Worm (Caenorhabditis elegans): ENCODE data around the gene B0218.7.

The B0218.7 gene

ce11 chrIV:8157161-8157560, 8.7 kb downstream of the B0218.7 start, which contains the start of gene B0218.5:
Gene B0218.5 (minus strand): TSS chrIV:8157261.
- TF ChIP-seq med-1 (GFP tag; optimal IDR thresholded peaks at IDR 0.05; ENCODE audit: insufficient read depth), result no peak
- no peak for TF ChIP-seq tab-1 (GFP tag; IDR thresholded peaks at IDR 0.05)
- no peak for TF ChIP-seq cog-1 (tag; optimal IDR thresholded peaks at IDR 0.05)
- TF ChIP-seq flt-1 (GFP tag; IDR thresholded peaks at IDR 0.05), result no peak
- no peak for TF ChIP-seq ztf-23 (GFP tag; IDR thresholded peaks at IDR 0.05)
- no peak for TF ChIP-seq ztf-29 (GFP tag; IDR thresholded peaks at IDR 0.05)
- no peak for TF ChIP-seq klf-2 (GFP tag; conservative IDR thresholded peaks at IDR 0.05)
- no peak for TF ChIP-seq T22C8.4 (GFP tag; IDR thresholded peaks at IDR 0.05)
- no peak for TF ChIP-seq ref-1 (GFP tag; conservative IDR thresholded peaks at IDR 0.05)

DNA sequence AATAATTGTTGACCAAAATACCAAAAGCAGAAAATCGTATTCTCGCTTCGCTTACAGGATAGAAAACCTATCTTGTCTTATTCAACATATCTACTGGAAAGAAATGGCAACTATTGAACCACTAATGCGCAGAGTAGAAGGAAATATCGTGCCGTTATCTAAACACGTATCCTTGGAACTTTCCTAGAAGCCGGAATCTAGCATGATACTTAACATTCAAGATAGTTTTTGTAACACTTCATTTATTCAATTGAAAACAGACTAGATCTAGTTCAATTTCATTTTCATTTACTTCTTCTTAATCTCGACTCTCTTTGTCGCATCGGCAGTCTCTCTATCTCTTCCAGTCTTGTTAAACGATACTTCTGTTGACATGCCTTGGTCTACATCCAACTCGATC, 10.9 kb downstream of the B0218.7 start:
- TF ChIP-seq tab-1 (GFP tag; IDR thresholded peaks at IDR 0.05) (no peak), cog-1 (tag; optimal IDR thresholded peaks at IDR 0.05) (no peak), klf-2 (GFP tag; conservative IDR thresholded peaks at IDR 0.05) (no peak)

ce11 chrIV:8153163-8153562, 12.7 kb downstream of the B0218.7 start:
- TF ChIP-seq klf-2 (GFP tag; conservative IDR thresholded peaks at IDR 0.05) (no peak), ref-1 (GFP tag; conservative IDR thresholded peaks at IDR 0.05) (no peak), ztf-23 (GFP tag; IDR thresholded peaks at IDR 0.05) (no peak), tab-1 (GFP tag; IDR thresholded peaks at IDR 0.05) (no peak), med-1 (GFP tag; optimal IDR thresholded peaks at IDR 0.05; ENCODE audit: insufficient read depth) (no peak), cog-1 (tag; optimal IDR thresholded peaks at IDR 0.05) (no peak), T22C8.4 (GFP tag; IDR thresholded peaks at IDR 0.05) (no peak), ztf-29 (GFP tag; IDR thresholded peaks at IDR 0.05) (no peak), flt-1 (GFP tag; IDR thresholded peaks at IDR 0.05) (no peak)

ce11 chrIV:8152688-8153087, 13.2 kb downstream of the B0218.7 start:
- TF ChIP-seq tab-1 (GFP tag; IDR thresholded peaks at IDR 0.05) (no peak), ztf-29 (GFP tag; IDR thresholded peaks at IDR 0.05) (no peak), klf-2 (GFP tag; conservative IDR thresholded peaks at IDR 0.05) (no peak), med-1 (GFP tag; optimal IDR thresholded peaks at IDR 0.05; ENCODE audit: insufficient read depth) (no peak), ref-1 (GFP tag; conservative IDR thresholded peaks at IDR 0.05) (no peak), T22C8.4 (GFP tag; IDR thresholded peaks at IDR 0.05) (no peak), ztf-23 (GFP tag; IDR thresholded peaks at IDR 0.05) (no peak), flt-1 (GFP tag; IDR thresholded peaks at IDR 0.05) (no peak), cog-1 (tag; optimal IDR thresholded peaks at IDR 0.05) (no peak)

ce11 chrIV:8152145-8152544, 13.7 kb downstream of the B0218.7 start, which contains the start of gene faah-2:
Gene faah-2 (plus strand): TSS chrIV:8152445.
- no peak for TF ChIP-seq cog-1 (tag; optimal IDR thresholded peaks at IDR 0.05)
- TF ChIP-seq T22C8.4 (GFP tag; IDR thresholded peaks at IDR 0.05), result no peak
- TF ChIP-seq med-1 (GFP tag; optimal IDR thresholded peaks at IDR 0.05; ENCODE audit: insufficient read depth), result no peak
- no peak for TF ChIP-seq ref-1 (GFP tag; conservative IDR thresholded peaks at IDR 0.05)
- no peak for TF ChIP-seq klf-2 (GFP tag; conservative IDR thresholded peaks at IDR 0.05)
- TF ChIP-seq ztf-23 (GFP tag; IDR thresholded peaks at IDR 0.05), result no peak
- no peak for TF ChIP-seq flt-1 (GFP tag; IDR thresholded peaks at IDR 0.05)
- TF ChIP-seq tab-1 (GFP tag; IDR thresholded peaks at IDR 0.05), result no peak
- no peak for TF ChIP-seq ztf-29 (GFP tag; IDR thresholded peaks at IDR 0.05)

- TF ChIP-seq flt-1 (GFP tag; IDR thresholded peaks at IDR 0.05) (no peak), ztf-23 (GFP tag; IDR thresholded peaks at IDR 0.05) (no peak), tab-1 (GFP tag; IDR thresholded peaks at IDR 0.05) (no peak), klf-2 (GFP tag; conservative IDR thresholded peaks at IDR 0.05) (no peak), med-1 (GFP tag; optimal IDR thresholded peaks at IDR 0.05; ENCODE audit: insufficient read depth) (no peak), ztf-29 (GFP tag; IDR thresholded peaks at IDR 0.05) (no peak), ref-1 (GFP tag; conservative IDR thresholded peaks at IDR 0.05) (no peak), cog-1 (tag; optimal IDR thresholded peaks at IDR 0.05) (no peak)
These were observed 14.1 kb downstream of the B0218.7 start for ce11 chrIV:8151721-8152120.

DNA sequence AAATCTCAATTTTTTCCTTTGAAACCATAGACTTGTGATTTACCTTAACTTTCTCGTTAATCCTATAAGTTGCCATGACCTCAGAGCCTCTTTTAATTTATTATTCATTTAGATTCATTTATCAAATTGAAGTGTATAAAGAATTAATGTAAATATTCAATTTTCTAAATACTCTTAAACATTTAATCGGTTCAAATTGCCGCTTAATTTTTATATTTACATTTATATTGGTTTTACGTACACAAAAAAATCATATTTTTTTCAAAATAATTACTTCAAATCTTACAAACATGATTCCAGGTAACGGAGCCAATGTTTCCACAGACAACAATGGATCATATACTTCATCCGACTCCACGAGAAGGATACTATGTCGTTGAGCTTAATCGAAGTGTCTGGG, 17.4 kb downstream of the B0218.7 start, which contains the start of gene pmk-1:
pmk-1 (plus strand) TSS at position 301 of the 400 bp plus-strand sequence.
- TF ChIP-seq ztf-23 (GFP tag; IDR thresholded peaks at IDR 0.05) (no peak), tab-1 (GFP tag; IDR thresholded peaks at IDR 0.05) (no peak), cog-1 (tag; optimal IDR thresholded peaks at IDR 0.05) (no peak), flt-1 (GFP tag; IDR thresholded peaks at IDR 0.05) (no peak), med-1 (GFP tag; optimal IDR thresholded peaks at IDR 0.05; ENCODE audit: insufficient read depth) (no peak), T22C8.4 (GFP tag; IDR thresholded peaks at IDR 0.05) (no peak), ref-1 (GFP tag; conservative IDR thresholded peaks at IDR 0.05) (no peak), ztf-29 (GFP tag; IDR thresholded peaks at IDR 0.05) (no peak), klf-2 (GFP tag; conservative IDR thresholded peaks at IDR 0.05) (no peak)

DNA sequence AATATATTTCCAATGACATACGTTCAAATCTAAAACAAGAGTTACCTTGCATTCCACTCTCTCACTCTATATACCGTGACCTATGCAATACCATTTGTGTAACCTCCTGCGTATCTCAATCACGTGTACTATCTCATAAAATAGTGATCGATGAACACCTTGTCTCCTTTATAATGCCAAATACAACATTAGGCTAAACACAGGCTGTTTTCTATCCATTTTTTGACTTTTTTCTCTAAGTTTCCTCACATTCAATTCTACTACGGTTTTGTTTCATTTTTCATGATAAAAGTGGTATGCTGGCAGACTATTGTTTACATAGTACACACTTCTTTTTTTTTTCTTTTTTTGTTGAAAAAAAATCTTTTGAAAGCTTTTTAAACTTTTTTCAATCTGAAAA, 19.6 kb downstream of the B0218.7 start:
- no peak for TF ChIP-seq klf-2 (GFP tag; conservative IDR thresholded peaks at IDR 0.05)
- TF ChIP-seq ztf-29 (GFP tag; IDR thresholded peaks at IDR 0.05), result no peak

ce11 chrIV:8144341-8144740, 21.5 kb downstream of the B0218.7 start:
- no peak for TF ChIP-seq tab-1 (GFP tag; IDR thresholded peaks at IDR 0.05)
- TF ChIP-seq cog-1 (tag; optimal IDR thresholded peaks at IDR 0.05), result no peak
- TF ChIP-seq flt-1 (GFP tag; IDR thresholded peaks at IDR 0.05), result no peak
- no peak for TF ChIP-seq ztf-29 (GFP tag; IDR thresholded peaks at IDR 0.05)
- TF ChIP-seq med-1 (GFP tag; optimal IDR thresholded peaks at IDR 0.05; ENCODE audit: insufficient read depth), result no peak
- TF ChIP-seq T22C8.4 (GFP tag; IDR thresholded peaks at IDR 0.05), result no peak
- no peak for TF ChIP-seq ztf-23 (GFP tag; IDR thresholded peaks at IDR 0.05)

- no peak for TF ChIP-seq cog-1 (tag; optimal IDR thresholded peaks at IDR 0.05)
- TF ChIP-seq tab-1 (GFP tag; IDR thresholded peaks at IDR 0.05), result no peak
- no peak for TF ChIP-seq klf-2 (GFP tag; conservative IDR thresholded peaks at IDR 0.05)
- no peak for TF ChIP-seq ztf-29 (GFP tag; IDR thresholded peaks at IDR 0.05)
- no peak for TF ChIP-seq med-1 (GFP tag; optimal IDR thresholded peaks at IDR 0.05; ENCODE audit: insufficient read depth)
- no peak for TF ChIP-seq T22C8.4 (GFP tag; IDR thresholded peaks at IDR 0.05)
- TF ChIP-seq flt-1 (GFP tag; IDR thresholded peaks at IDR 0.05), result no peak
- no peak for TF ChIP-seq ztf-23 (GFP tag; IDR thresholded peaks at IDR 0.05)
- no peak for TF ChIP-seq ref-1 (GFP tag; conservative IDR thresholded peaks at IDR 0.05)
These were observed 22.9 kb downstream of the B0218.7 start, which contains the start of gene pmk-2 for ce11 chrIV:8142735-8143550. Gene pmk-2 (plus strand): TSS chrIV:8143500.

All from whole organism, midembryonic.